Worm (Caenorhabditis elegans): ENCODE measurements around the gene clc-9.

DNA sequence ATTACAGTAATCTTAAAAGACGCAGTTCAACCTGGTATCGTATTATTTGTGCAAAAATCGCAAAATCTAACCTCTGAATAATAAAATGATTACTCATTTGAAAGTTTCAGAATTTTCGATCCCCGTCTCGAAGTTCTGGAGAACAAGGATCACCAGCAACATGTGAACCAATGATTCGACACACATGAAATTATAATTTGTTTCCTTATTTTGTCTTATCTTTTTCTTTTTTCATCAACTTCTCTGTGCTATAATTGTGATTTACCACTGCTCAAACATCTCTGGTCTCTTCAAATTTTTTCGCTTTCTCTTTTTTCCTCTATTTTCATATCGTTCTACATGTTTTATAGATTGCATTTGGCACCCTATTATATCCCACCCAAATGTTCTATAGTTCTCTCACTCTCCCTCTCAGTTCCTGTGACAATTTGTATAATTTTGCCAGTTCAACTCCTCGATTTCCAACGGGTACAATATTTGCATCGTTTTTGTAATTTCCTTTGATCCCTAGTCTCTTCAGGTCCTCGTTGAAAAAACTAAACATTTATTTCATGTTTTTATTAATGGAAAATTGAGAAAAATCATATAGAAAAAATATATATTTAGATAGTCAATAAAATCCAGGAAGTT, 49.6 kb upstream of the clc-9 start:
- TF ChIP-seq him-1 (tag; optimal IDR thresholded peaks at IDR 0.05) (no peak), dao-5 (tag; optimal IDR thresholded peaks at IDR 0.05) (no peak)

Measured in whole organism, L4/young adult.